Worm (Caenorhabditis elegans) whole organism, L4 larva: ENCODE data around the gene Y50E8A.5.

Experiments
- R02D3.7 ChIP-seq: fragments of 150-350 bp; sonication (generic microtip); optimal IDR thresholded peaks from 3 replicates; lab custom pipeline; 2014; ENCODE audit warnings: missing biosample characterization, missing genetic modification characterization
- ZK546.5 ChIP-seq, 2 experiments: sonication (generic microtip); optimal IDR thresholded peaks; 2 replicates each; lab custom pipeline; 2017; ENCODE audit warnings: missing biosample characterization in 2 of 2, missing genetic modification characterization in 2 of 2
- ama-1 ChIP-seq: fragments of 150-350 bp; optimal IDR thresholded peaks from 2 replicates; lab custom pipeline; 2014; ENCODE audit warnings: inconsistent platforms, mixed read lengths
- ceh-82 ChIP-seq: sonication (generic microtip); optimal IDR thresholded peaks from 2 replicates; lab custom pipeline; 2017; ENCODE audit warnings: missing biosample characterization, missing genetic modification characterization
- ces-1 ChIP-seq: fragments of 150-350 bp; sonication (generic microtip); optimal IDR thresholded peaks from 4 replicates; lab custom pipeline; 2014; ENCODE audit warnings: missing biosample characterization, missing genetic modification reagents, missing genetic modification characterization
- hlh-11 ChIP-seq: fragments of 200-800 bp; sonication (Bioruptor generic); optimal IDR thresholded peaks from 2 replicates; lab custom pipeline; 2018; ENCODE audit warnings: mild to moderate bottlenecking, missing genetic modification characterization, missing compliant biosample characterization
- mxl-2 ChIP-seq: fragments of 200-800 bp; sonication (Bioruptor generic); conservative IDR thresholded peaks from 2 replicates; pipeline ENCODE4 v1.3.6; 2022; ENCODE audit warnings: missing genetic modification reagents, missing genetic modification characterization, missing compliant biosample characterization
- nhr-11 ChIP-seq: fragments of 150-350 bp; optimal IDR thresholded peaks from 2 replicates; lab custom pipeline; 2014; ENCODE audit warnings: missing biosample characterization, missing genetic modification characterization
- nhr-237 ChIP-seq: sonication (generic microtip); optimal IDR thresholded peaks from 2 replicates; lab custom pipeline; 2017; ENCODE audit warnings: missing biosample characterization, missing genetic modification characterization
- nhr-25 ChIP-seq: sonication (generic microtip); optimal IDR thresholded peaks from 2 replicates; lab custom pipeline; 2017; ENCODE audit warnings: missing genetic modification characterization, mild to moderate bottlenecking, missing compliant biosample characterization, antibody characterized with exemption, moderate library complexity, borderline replicate concordance; ENCODE audit not compliant: insufficient read depth
- unc-130 ChIP-seq: sonication (generic microtip); optimal IDR thresholded peaks from 2 replicates; lab custom pipeline; 2016; ENCODE audit warnings: missing genetic modification reagents, missing genetic modification characterization, missing compliant biosample characterization

DNA sequence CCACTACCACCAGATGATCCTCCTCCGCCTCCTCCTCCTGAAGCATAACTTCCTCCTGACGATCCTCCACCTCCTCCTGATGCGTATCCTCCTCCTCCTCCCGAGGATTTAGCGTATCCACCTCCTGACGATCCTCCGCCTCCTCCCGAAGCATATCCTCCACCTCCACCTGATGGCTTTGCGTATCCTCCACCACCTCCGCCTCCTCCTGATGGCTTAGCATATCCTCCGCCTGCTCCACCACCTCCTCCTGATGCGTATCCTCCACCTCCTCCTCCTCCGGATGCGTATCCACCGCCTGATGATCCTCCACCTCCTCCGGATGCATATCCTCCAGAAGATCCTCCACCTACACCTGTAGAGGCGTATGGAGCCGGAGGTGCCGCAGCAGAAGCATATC lies 8.1 kb upstream of the Y50E8A.5 start:
- TF ChIP-seq hlh-11 (tag; lab: Kevin White, UChicago), result no peak
- TF ChIP-seq ama-1 (lab: Kevin White, UChicago), result no peak
- TF ChIP-seq unc-130 (GFP tag; lab: Kevin White, UChicago), result no peak
- TF ChIP-seq ceh-82, result no peak
- no peak for TF ChIP-seq mxl-2 (GFP tag; lab: Robert Waterston, UW)
- no peak for TF ChIP-seq nhr-25 (tag; lab: Kevin White, UChicago)
- TF ChIP-seq ces-1 (GFP tag; lab: Kevin White, UChicago), result no peak
- TF ChIP-seq ZK546.5 (tag; optimal IDR thresholded peaks at IDR 0.05; lab: Kevin White, UChicago), result no peak
- no peak for TF ChIP-seq R02D3.7 (tag; lab: Kevin White, UChicago)
- TF ChIP-seq nhr-237, result no peak
- TF ChIP-seq nhr-11 (tag; lab: Kevin White, UChicago), result no peak
